Worm (Caenorhabditis elegans): ENCODE results near the gene irld-8.

DNA sequence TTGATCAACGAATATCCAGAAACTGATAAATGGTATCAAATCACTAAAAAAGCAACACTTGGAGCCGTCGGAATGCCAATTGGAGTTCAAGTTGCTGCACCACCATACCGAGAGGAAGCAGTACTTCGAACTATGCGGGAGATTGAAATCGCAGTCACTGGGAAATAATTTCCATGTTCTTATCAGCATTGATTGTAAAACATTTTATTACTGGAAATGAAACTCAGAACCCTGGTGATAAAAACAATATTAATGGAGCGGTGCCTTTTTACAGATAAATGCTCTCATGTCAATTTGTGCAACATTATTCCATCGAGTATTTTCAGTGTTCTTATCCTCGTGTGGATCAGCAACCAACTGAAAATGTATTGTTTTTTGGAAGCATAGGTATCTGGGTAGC is 46.2 kb downstream of the irld-8 start:
- TF ChIP-seq sma-3 (GFP tag; optimal IDR thresholded peaks at IDR 0.05) (no peak), unc-62 (GFP tag; optimal IDR thresholded peaks at IDR 0.05) (no peak), skn-1 (tag; optimal IDR thresholded peaks at IDR 0.05) (no peak)

Measured in whole organism, L2 larva.